Fruit fly (Drosophila melanogaster) Kc167 (cell line): ENCODE results near the gene GATAd.

ENCODE experiments used
- Myc ChIP-seq: fragments of >200 bp; optimal IDR thresholded peaks from 2 replicates; lab custom pipeline; 2017; ENCODE audit warnings: missing external identifiers
- Sin3A ChIP-seq: fragments of >200 bp; optimal IDR thresholded peaks from 2 replicates; lab custom pipeline; 2018; ENCODE audit warnings: missing external identifiers
- h ChIP-seq: fragments of >200 bp; optimal IDR thresholded peaks from 3 replicates; lab custom pipeline; 2018; ENCODE audit warnings: missing external identifiers
- insv ChIP-seq: fragments of >200 bp; optimal IDR thresholded peaks from 3 replicates; lab custom pipeline; 2018; ENCODE audit warnings: missing external identifiers
- psq ChIP-seq: fragments of >200 bp; optimal IDR thresholded peaks from 2 replicates; lab custom pipeline; 2017; ENCODE audit warnings: missing external identifiers
- ttk ChIP-seq: sonication (Bioruptor generic); optimal IDR thresholded peaks from 2 replicates; lab custom pipeline; 2017; ENCODE audit warnings: missing external identifiers

GATAd gene

dm6 chr2L:10386208-10386805 is 52.8 kb downstream of the GATAd start, which contains the start of the genes Cdk1 and mRpS7:
Gene Cdk1, minus strand, starts transcription at chr2L:10386262.
Gene mRpS7, plus strand, starts transcription at chr2L:10386662.
- TF ChIP-seq h (lab: Kevin White, UChicago), result no peak
- no peak for TF ChIP-seq Sin3A (lab: Kevin White, UChicago)
- TF ChIP-seq insv, result no peak
- no peak for TF ChIP-seq psq (lab: Kevin White, UChicago)
- TF ChIP-seq ttk, result no peak
- TF ChIP-seq Myc (lab: Kevin White, UChicago), result no peak

DNA sequence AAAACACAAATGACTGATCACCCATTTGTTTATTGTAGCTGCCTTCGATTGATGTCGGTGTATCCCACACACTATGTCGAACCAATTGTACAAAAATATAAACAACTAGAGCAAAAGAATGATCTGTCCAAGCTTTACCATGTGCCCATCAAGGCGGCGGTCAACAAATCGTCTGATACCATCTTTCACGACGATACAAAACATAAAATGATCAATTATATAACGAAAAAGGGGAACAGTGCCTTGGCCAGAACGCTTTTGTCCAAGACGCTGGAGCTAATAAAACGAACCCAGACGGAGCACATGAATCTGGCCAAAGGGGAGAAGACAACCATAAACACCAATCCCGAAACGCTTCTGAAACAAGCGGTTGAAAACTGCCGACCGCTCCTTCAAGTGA is 53.3 kb downstream of the GATAd start:
- no peak for TF ChIP-seq psq (lab: Kevin White, UChicago)
- TF ChIP-seq h (lab: Kevin White, UChicago), result no peak
- TF ChIP-seq Sin3A (lab: Kevin White, UChicago), result no peak
- no peak for TF ChIP-seq insv
- no peak for TF ChIP-seq ttk
- no peak for TF ChIP-seq Myc (lab: Kevin White, UChicago)

- TF ChIP-seq h (lab: Kevin White, UChicago) (no peak), Sin3A (lab: Kevin White, UChicago) (no peak), insv (no peak), ttk (no peak), Myc (lab: Kevin White, UChicago) (no peak), psq (lab: Kevin White, UChicago) (no peak)
Observed at dm6 chr2L:10387869-10388726, 54.6 kb downstream of the GATAd start, which contains the start of gene da. Gene da, plus strand, starts transcription at chr2L:10388105.
